Worm (Caenorhabditis elegans) whole organism, late embryonic: ENCODE measurements around the gene F38B6.7.

Experiments
- F13H6.1 ChIP-seq: sonication (generic microtip); optimal IDR thresholded peaks from 2 replicates; lab custom pipeline; 2016; ENCODE audit warnings: missing genetic modification characterization, missing compliant biosample characterization
- K02D7.2 ChIP-seq: sonication (generic microtip); optimal IDR thresholded peaks from 2 replicates; lab custom pipeline; 2017; ENCODE audit warnings: mild to moderate bottlenecking, missing genetic modification characterization, missing compliant biosample characterization
- K09A11.1 ChIP-seq: sonication (generic microtip); optimal IDR thresholded peaks from 2 replicates; lab custom pipeline; 2017; ENCODE audit warnings: antibody characterized with exemption, mild to moderate bottlenecking, missing genetic modification characterization, missing compliant biosample characterization; ENCODE audit not compliant: insufficient read depth
- ama-1 ChIP-seq: fragments of 150-350 bp; optimal IDR thresholded peaks from 2 replicates; lab custom pipeline; 2014
- ceh-14 ChIP-seq: sonication (generic microtip); optimal IDR thresholded peaks from 2 replicates; lab custom pipeline; 2016; ENCODE audit warnings: missing genotype, missing genetic modification characterization, missing compliant biosample characterization
- ceh-18 ChIP-seq: sonication (generic microtip); optimal IDR thresholded peaks from 2 replicates; lab custom pipeline; 2016; ENCODE audit warnings: missing genetic modification characterization, missing compliant biosample characterization
- ceh-2 ChIP-seq: sonication (generic microtip); optimal IDR thresholded peaks from 2 replicates; lab custom pipeline; 2016; ENCODE audit warnings: missing genotype, missing genetic modification characterization, missing compliant biosample characterization
- ceh-24 ChIP-seq: sonication (generic microtip); optimal IDR thresholded peaks from 2 replicates; lab custom pipeline; 2016; ENCODE audit warnings: mild to moderate bottlenecking, missing genetic modification characterization, missing compliant biosample characterization
- ceh-30 ChIP-seq: fragments of 150-350 bp; optimal IDR thresholded peaks from 2 replicates; lab custom pipeline; 2014; ENCODE audit warnings: missing biosample characterization, missing genetic modification characterization
- ceh-34 ChIP-seq: sonication (generic microtip); optimal IDR thresholded peaks from 2 replicates; lab custom pipeline; 2016; ENCODE audit warnings: mild to moderate bottlenecking, missing genetic modification characterization, missing compliant biosample characterization
- ceh-45 ChIP-seq: fragments of 200-800 bp; sonication (Bioruptor generic); IDR thresholded peaks from 2 replicates; pipeline ENCODE4 v1.3.6; 2022; ENCODE audit warnings: missing genetic modification reagents, missing genetic modification characterization, missing compliant biosample characterization
- ceh-48 ChIP-seq: sonication (generic microtip); optimal IDR thresholded peaks from 2 replicates; lab custom pipeline; 2016; ENCODE audit warnings: missing genetic modification characterization, inconsistent platforms, missing compliant biosample characterization
- ceh-9 ChIP-seq: sonication (generic microtip); optimal IDR thresholded peaks from 2 replicates; lab custom pipeline; 2016; ENCODE audit warnings: mild to moderate bottlenecking, missing genetic modification characterization, inconsistent platforms, missing compliant biosample characterization
- che-1 ChIP-seq: sonication (generic microtip); optimal IDR thresholded peaks from 2 replicates; lab custom pipeline; 2016; ENCODE audit warnings: mild to moderate bottlenecking, missing genetic modification characterization, missing compliant biosample characterization
- dmd-4 ChIP-seq: sonication (generic microtip); optimal IDR thresholded peaks from 2 replicates; lab custom pipeline; 2016; ENCODE audit warnings: borderline replicate concordance, missing genetic modification characterization, missing compliant biosample characterization
- dve-1 ChIP-seq: sonication (generic microtip); optimal IDR thresholded peaks from 2 replicates; lab custom pipeline; 2017; ENCODE audit warnings: antibody characterized with exemption, mild to moderate bottlenecking, missing genetic modification characterization, missing compliant biosample characterization
- elt-2 ChIP-seq: sonication (generic microtip); optimal IDR thresholded peaks from 2 replicates; lab custom pipeline; 2016; ENCODE audit warnings: missing genetic modification reagents, missing genetic modification characterization, missing compliant biosample characterization
- elt-4 ChIP-seq: sonication (generic microtip); optimal IDR thresholded peaks from 2 replicates; lab custom pipeline; 2016; ENCODE audit warnings: missing genetic modification characterization, missing compliant biosample characterization
- ets-4 ChIP-seq: sonication (generic microtip); optimal IDR thresholded peaks from 2 replicates; lab custom pipeline; 2016; ENCODE audit warnings: missing genetic modification characterization, missing compliant biosample characterization
- fax-1 ChIP-seq: sonication (generic microtip); optimal IDR thresholded peaks from 2 replicates; lab custom pipeline; 2016; ENCODE audit warnings: missing genotype, missing genetic modification characterization, missing compliant biosample characterization
- fkh-10 ChIP-seq: fragments of 150-350 bp; optimal IDR thresholded peaks from 2 replicates; lab custom pipeline; 2014; ENCODE audit warnings: missing biosample characterization, missing genetic modification reagents, missing genetic modification characterization
- fkh-6 ChIP-seq: sonication (generic microtip); optimal IDR thresholded peaks from 2 replicates; lab custom pipeline; 2016; ENCODE audit warnings: missing genetic modification characterization, missing compliant biosample characterization
- hlh-13 ChIP-seq: fragments of 200-800 bp; sonication (Bioruptor generic); optimal IDR thresholded peaks from 2 replicates; lab custom pipeline; 2018; ENCODE audit warnings: mild to moderate bottlenecking, missing genetic modification characterization, missing compliant biosample characterization
- hlh-15 ChIP-seq: sonication (generic microtip); optimal IDR thresholded peaks from 2 replicates; lab custom pipeline; 2016; ENCODE audit warnings: missing genetic modification characterization, missing compliant biosample characterization
- hlh-30 ChIP-seq: sonication (generic microtip); optimal IDR thresholded peaks from 2 replicates; lab custom pipeline; 2017; ENCODE audit warnings: antibody characterized with exemption, missing genetic modification characterization, missing compliant biosample characterization; ENCODE audit not compliant: insufficient read depth
- hlh-6 ChIP-seq: sonication (generic microtip); optimal IDR thresholded peaks from 2 replicates; lab custom pipeline; 2016; ENCODE audit warnings: missing genotype, missing genetic modification characterization, missing compliant biosample characterization
- hlh-8 ChIP-seq: sonication (generic microtip); optimal IDR thresholded peaks from 2 replicates; lab custom pipeline; 2016; ENCODE audit warnings: missing genotype, missing genetic modification characterization, missing compliant biosample characterization
- lim-6 ChIP-seq: sonication (generic microtip); optimal IDR thresholded peaks from 2 replicates; lab custom pipeline; 2016; ENCODE audit warnings: missing genetic modification characterization, missing compliant biosample characterization
- lin-11 ChIP-seq: fragments of 200-800 bp; sonication (Bioruptor generic); optimal IDR thresholded peaks from 2 replicates; lab custom pipeline; 2018; ENCODE audit warnings: mild to moderate bottlenecking, missing genetic modification characterization, missing compliant biosample characterization
- madf-2 ChIP-seq: sonication (generic microtip); optimal IDR thresholded peaks from 2 replicates; lab custom pipeline; 2017; ENCODE audit warnings: missing genetic modification characterization, missing compliant biosample characterization
- nfya-1 ChIP-seq: sonication (generic microtip); optimal IDR thresholded peaks from 2 replicates; lab custom pipeline; 2017; ENCODE audit warnings: missing genetic modification characterization, mild to moderate bottlenecking, missing compliant biosample characterization, antibody characterized with exemption, moderate library complexity
- odd-2 ChIP-seq: sonication (generic microtip); optimal IDR thresholded peaks from 2 replicates; lab custom pipeline; 2017; ENCODE audit warnings: antibody characterized with exemption, mild to moderate bottlenecking, missing genetic modification characterization, missing compliant biosample characterization
- pag-3 ChIP-seq: sonication (generic microtip); optimal IDR thresholded peaks from 2 replicates; lab custom pipeline; 2016; ENCODE audit warnings: missing compliant biosample characterization, missing genetic modification characterization, borderline replicate concordance
- pha-2 ChIP-seq: sonication (generic microtip); optimal IDR thresholded peaks from 2 replicates; lab custom pipeline; 2017; ENCODE audit warnings: mild to moderate bottlenecking, missing genetic modification characterization, missing compliant biosample characterization
- rnt-1 ChIP-seq: sonication (generic microtip); optimal IDR thresholded peaks from 2 replicates; lab custom pipeline; 2016; ENCODE audit warnings: missing genetic modification characterization, missing compliant biosample characterization
- sdc-2 ChIP-seq: sonication (generic microtip); optimal IDR thresholded peaks from 2 replicates; lab custom pipeline; 2016; ENCODE audit warnings: missing genotype, missing genetic modification characterization, missing compliant biosample characterization
- sox-4 ChIP-seq: sonication (generic microtip); optimal IDR thresholded peaks from 2 replicates; lab custom pipeline; 2017; ENCODE audit warnings: mild to moderate bottlenecking, missing genetic modification characterization, inconsistent platforms, missing compliant biosample characterization
- unc-55 ChIP-seq: sonication (generic microtip); optimal IDR thresholded peaks from 2 replicates; lab custom pipeline; 2017; ENCODE audit warnings: missing biosample characterization, missing genetic modification reagents, missing genetic modification characterization
- unc-86 ChIP-seq: sonication (generic microtip); optimal IDR thresholded peaks from 2 replicates; lab custom pipeline; 2016; ENCODE audit warnings: missing genetic modification characterization, missing compliant biosample characterization
- zip-5 ChIP-seq: sonication (generic microtip); optimal IDR thresholded peaks from 2 replicates; lab custom pipeline; 2016; ENCODE audit warnings: missing genetic modification characterization, missing compliant biosample characterization
- ztf-16 ChIP-seq: sonication (generic microtip); optimal IDR thresholded peaks from 2 replicates; lab custom pipeline; 2017; ENCODE audit warnings: missing genetic modification characterization, missing compliant biosample characterization

Gene F38B6.7

DNA sequence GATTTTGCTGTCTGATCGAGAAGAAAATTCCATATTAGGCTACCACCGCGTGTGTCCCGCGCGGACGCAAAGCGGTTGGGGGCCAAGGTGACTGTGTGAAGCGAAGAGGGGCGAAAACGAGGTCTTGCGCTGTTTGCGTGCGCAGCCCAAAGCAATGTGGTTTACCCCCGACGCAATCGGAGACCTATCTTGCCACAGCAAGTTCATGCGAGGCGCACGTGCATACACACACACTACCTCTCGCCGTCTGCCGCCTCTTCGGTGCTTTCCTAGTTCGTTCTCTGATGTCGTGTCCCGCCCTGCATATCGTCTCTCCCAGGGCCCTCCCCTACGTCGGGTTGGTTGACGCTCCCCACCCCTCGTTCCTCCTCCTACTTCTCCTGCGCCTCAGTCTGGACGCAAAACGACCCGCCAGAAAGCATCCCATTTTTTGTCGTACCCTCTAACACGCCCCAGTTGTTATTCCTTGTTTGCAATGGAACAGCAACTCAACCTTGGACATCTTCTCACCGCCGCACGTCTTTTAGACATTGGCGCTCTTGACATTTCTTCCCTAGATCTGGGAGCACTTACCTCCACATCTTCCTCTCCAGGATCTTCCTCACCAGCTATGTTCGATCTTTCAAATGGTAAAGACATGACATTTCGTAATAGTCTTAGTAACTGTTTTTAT lies 44.0 kb upstream of the F38B6.7 start, which contains the start of gene mdl-1 (continued):
- TF ChIP-seq odd-2 (tag; lab: Kevin White, UChicago): no peak
- TF ChIP-seq lim-6: no peak
- peak; percentile 32 for TF ChIP-seq ceh-2 (tag; lab: Kevin White, UChicago)
- no peak for TF ChIP-seq ceh-9 (tag; lab: Kevin White, UChicago)
- TF ChIP-seq hlh-8 (tag; lab: Kevin White, UChicago): no peak
- no peak for TF ChIP-seq hlh-15 (tag; lab: Kevin White, UChicago)
- TF ChIP-seq hlh-30 (tag; lab: Kevin White, UChicago): peak; percentile 89
- TF ChIP-seq ets-4 (tag; lab: Kevin White, UChicago): peak; percentile 58
- TF ChIP-seq sdc-2 (tag; lab: Kevin White, UChicago): peak; percentile 63
- TF ChIP-seq hlh-6 (tag; lab: Kevin White, UChicago): no peak
- no peak for TF ChIP-seq dmd-4
- no peak for TF ChIP-seq hlh-13
- TF ChIP-seq sox-4 (tag; lab: Kevin White, UChicago): no peak
- TF ChIP-seq pag-3: no peak
- TF ChIP-seq elt-4 (tag; lab: Kevin White, UChicago): no peak
- TF ChIP-seq ceh-18 (tag; lab: Kevin White, UChicago): peak; percentile 88
- no peak for TF ChIP-seq zip-5
- TF ChIP-seq fax-1: no peak
- TF ChIP-seq K02D7.2: no peak
- TF ChIP-seq dve-1 (tag; lab: Kevin White, UChicago): peak; percentile 86
- peak; percentile 96 for TF ChIP-seq ceh-34 (tag; lab: Kevin White, UChicago)
- TF ChIP-seq nfya-1 (tag; lab: Kevin White, UChicago): peak; percentile 78
- TF ChIP-seq ceh-14: peak; percentile 63
- TF ChIP-seq che-1 (tag; lab: Kevin White, UChicago): no peak
- peak; percentile 74 for TF ChIP-seq elt-2 (tag; lab: Kevin White, UChicago)
- no peak for TF ChIP-seq fkh-6 (tag; lab: Kevin White, UChicago)
- TF ChIP-seq ceh-45 (GFP tag; lab: Robert Waterston, UW): no peak; the same call in 1 of the 2 replicates
- TF ChIP-seq fkh-10 (GFP tag; lab: Kevin White, UChicago): no peak
- peak; percentile 76 for TF ChIP-seq pha-2 (tag; lab: Kevin White, UChicago)
- no peak for TF ChIP-seq madf-2 (tag; lab: Kevin White, UChicago)
- no peak for TF ChIP-seq ceh-48
- no peak for TF ChIP-seq unc-86 (tag; lab: Kevin White, UChicago)
- peak; percentile 45 for TF ChIP-seq K09A11.1 (tag; lab: Kevin White, UChicago)
- no peak for TF ChIP-seq ceh-24 (tag; lab: Kevin White, UChicago)
- TF ChIP-seq ama-1 (lab: Kevin White, UChicago): no peak
- TF ChIP-seq ztf-16 (tag; lab: Kevin White, UChicago): peak; percentile 2

DNA sequence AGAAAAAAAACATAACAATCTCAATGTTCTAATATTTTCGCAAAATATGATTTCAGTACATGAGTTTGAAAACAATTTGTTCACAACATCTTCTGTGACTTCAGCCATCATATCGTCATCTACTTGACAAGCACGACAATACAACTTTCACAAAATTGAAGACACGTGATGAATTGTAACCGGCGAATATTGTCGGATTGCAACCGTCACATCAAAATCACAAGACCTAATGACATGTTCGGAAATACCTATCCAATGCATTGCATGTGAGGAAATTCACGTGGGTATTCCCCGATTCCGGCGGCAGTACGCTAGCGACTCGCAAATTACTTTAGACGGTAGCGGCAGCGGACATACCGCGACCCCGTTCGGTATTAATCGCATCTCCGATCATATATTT lies 43.4 kb upstream of the F38B6.7 start:
- no peak for TF ChIP-seq hlh-6 (tag; lab: Kevin White, UChicago)
- TF ChIP-seq hlh-30 (tag; lab: Kevin White, UChicago): peak; percentile 65
- peak; percentile 72 for TF ChIP-seq unc-55 (GFP tag; lab: Kevin White, UChicago)
- TF ChIP-seq rnt-1: no peak
- TF ChIP-seq lin-11: no peak

DNA sequence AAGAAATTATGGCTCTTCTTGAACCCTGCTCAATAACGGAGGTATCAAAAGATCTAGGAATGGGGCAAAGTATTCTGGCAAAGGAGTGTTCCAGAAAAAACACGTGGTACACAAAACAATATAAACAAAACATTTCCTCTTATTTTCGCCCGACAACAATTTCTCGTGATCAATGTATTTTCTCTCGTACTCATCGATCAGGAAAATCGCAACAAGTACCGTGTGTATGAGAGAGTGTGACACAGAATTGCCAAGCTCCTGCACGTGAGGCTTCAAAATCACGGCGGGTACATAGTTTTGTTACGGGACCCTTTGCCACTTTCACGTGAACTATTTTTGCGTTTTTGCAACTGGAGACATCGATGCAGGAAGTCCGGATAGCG lies 42.8 kb upstream of the F38B6.7 start:
- no peak for TF ChIP-seq nfya-1 (tag; lab: Kevin White, UChicago)
- TF ChIP-seq hlh-30 (tag; lab: Kevin White, UChicago): peak; percentile 74
- peak; percentile 12 for TF ChIP-seq ceh-18 (tag; lab: Kevin White, UChicago)
- no peak for TF ChIP-seq F13H6.1
- no peak for TF ChIP-seq hlh-13
- no peak for TF ChIP-seq ceh-30 (tag; lab: Kevin White, UChicago)
